Worm (Caenorhabditis elegans): ENCODE data around the gene T11G6.5.

The T11G6.5 gene

DNA sequence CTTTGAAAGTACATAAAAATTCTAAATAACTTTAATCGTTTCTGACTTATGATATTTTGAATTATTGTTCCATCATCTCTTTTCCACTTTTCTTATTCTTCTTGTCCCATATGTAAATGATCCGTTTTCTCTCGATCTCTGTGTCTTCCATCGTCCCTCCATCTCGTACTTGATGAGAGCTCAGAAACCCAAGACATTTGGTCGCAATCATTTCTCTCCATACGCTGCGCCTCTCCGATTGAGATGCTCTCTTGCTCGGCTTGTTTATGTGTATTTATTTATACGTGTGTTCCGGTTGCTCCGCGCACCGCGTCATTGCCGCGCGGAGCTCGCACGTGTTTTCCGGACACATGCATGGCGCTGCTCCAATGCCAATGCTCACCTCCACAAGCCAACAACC lies 31.2 kb downstream of the T11G6.5 start:
- TF ChIP-seq nhr-111 (GFP tag; optimal IDR thresholded peaks at IDR 0.05) (no peak), lin-38 (GFP tag; IDR thresholded peaks at IDR 0.05) (0 out of 2 replicates have a peak, but pooled peaks have one; percentile 12), madf-9 (GFP tag; conservative IDR thresholded peaks at IDR 0.05) (peak; percentile 64), ceh-82 (tag; optimal IDR thresholded peaks at IDR 0.05) (no peak), hlh-11 (tag; optimal IDR thresholded peaks at IDR 0.05) (peak; percentile 7), daf-12 (tag; optimal IDR thresholded peaks at IDR 0.05) (no peak), pha-4 (GFP tag; IDR thresholded peaks at IDR 0.05) (no peak), pha-4 (tag; optimal IDR thresholded peaks at IDR 0.05) (no peak), set-16 (GFP tag; IDR thresholded peaks at IDR 0.05) (peak; percentile 21; the same call in 1 of the 2 replicates), aha-1 (tag) (peak; percentile 76)

DNA sequence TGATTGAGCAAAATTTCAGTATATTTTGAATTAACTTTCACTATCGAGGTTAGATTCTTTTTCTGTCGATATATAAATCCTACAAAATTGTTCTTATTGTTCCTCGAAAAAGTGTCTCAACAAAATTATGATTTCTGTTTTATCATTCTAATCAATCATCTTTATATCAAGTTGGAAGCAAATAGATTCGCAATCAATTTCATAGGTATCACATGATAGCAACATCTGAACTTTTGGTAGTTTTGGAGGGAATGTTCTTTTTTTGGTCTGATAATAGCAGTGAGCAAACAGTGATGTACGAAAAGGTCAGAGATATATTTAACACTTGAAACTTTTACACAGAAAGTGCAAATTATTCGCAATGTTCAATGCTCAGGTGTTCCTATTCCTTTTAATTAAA lies 31.7 kb downstream of the T11G6.5 start:
- TF ChIP-seq egl-43 (GFP tag; IDR thresholded peaks at IDR 0.05) (no peak), ceh-20 (GFP tag; IDR thresholded peaks at IDR 0.05) (0 out of 2 replicates have a peak, but pooled peaks have one; percentile 51), rbr-2 (tag; optimal IDR thresholded peaks at IDR 0.05) (no peak), dve-1 (tag; optimal IDR thresholded peaks at IDR 0.05; ENCODE audit: insufficient read depth) (peak; percentile 84), daf-16 (GFP tag; optimal IDR thresholded peaks at IDR 0.05) (no peak), daf-16 (tag; optimal IDR thresholded peaks at IDR 0.05) (peak; percentile 60), dmd-6 (GFP tag; IDR thresholded peaks at IDR 0.05) (peak; percentile 75), mxl-3 (GFP tag; optimal IDR thresholded peaks at IDR 0.05) (peak; percentile 12), hlh-30 (tag; optimal IDR thresholded peaks at IDR 0.05; ENCODE audit: insufficient read depth) (peak; percentile 62), lin-38 (GFP tag; IDR thresholded peaks at IDR 0.05) (no peak), F26F4.8 (GFP tag; conservative IDR thresholded peaks at IDR 0.05) (no peak), tra-1 (GFP tag; IDR thresholded peaks at IDR 0.05) (0 out of 2 replicates have a peak, but pooled peaks have one; percentile 35), mep-1 (tag; optimal IDR thresholded peaks at IDR 0.05) (peak; percentile 5), php-3 (GFP tag; IDR thresholded peaks at IDR 0.05) (peak; percentile 91), pqm-1 (tag; optimal IDR thresholded peaks at IDR 0.05) (peak; percentile 92), nhr-28 (tag; optimal IDR thresholded peaks at IDR 0.05) (peak; percentile 78), hlh-11 (tag; optimal IDR thresholded peaks at IDR 0.05) (peak; percentile 52), ceh-44 (GFP tag; IDR thresholded peaks at IDR 0.05) (no peak), ces-1 (GFP tag; optimal IDR thresholded peaks at IDR 0.05) (no peak), aha-1 (tag) (peak; percentile 85), arid-1 (GFP tag; conservative IDR thresholded peaks at IDR 0.05) (0 out of 2 replicates have a peak, but pooled peaks have one; percentile 21), lsy-2 (tag; optimal IDR thresholded peaks at IDR 0.05) (peak in 1 of 2 experiments; percentile 26), nhr-41 (GFP tag; IDR thresholded peaks at IDR 0.05) (peak; percentile 44; the same call in 1 of the 2 replicates)

DNA sequence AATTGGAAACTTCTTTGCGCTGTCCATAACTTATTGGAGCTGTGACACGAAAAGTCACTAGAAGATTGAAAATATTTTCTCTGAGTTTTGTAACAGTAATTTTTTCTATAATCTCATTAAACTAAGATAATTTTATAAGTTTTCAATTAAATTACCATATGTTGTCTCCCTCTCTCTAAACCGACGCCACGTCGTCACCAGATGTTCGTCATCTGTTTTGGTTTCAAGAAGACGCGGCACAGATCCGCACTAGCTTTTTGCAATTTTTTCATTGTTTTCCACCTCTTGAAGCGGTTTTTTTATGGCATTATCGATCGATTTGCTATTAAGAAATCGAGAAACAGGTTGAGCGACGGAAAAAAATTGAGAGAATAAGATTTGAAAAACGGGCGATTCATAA lies 38.6 kb downstream of the T11G6.5 start:
- TF ChIP-seq aha-1 (tag) = peak; percentile 56
- no peak for TF ChIP-seq Y75B8A.6 (GFP tag; IDR thresholded peaks at IDR 0.05)
- no peak for TF ChIP-seq jun-1 (tag; optimal IDR thresholded peaks at IDR 0.05)

DNA sequence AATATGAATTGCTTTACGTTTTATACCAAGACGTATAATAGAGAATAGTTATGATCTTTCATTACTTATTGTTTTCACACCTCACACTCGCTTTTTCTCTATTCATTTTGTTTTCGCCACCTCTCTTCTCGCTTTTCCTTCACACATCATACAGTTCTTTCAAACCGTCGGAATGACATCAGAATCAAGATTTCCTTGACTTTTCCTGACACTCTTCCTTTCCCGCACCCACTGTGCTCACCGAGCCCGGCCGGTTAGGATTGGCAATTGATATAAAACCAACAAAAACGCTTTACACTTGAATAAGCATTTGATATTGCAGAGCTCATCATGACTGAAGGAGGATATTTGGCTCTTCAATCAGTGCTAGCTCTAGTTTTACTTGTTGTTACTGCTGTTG lies 43.2 kb downstream of the T11G6.5 start, which contains the start of gene zipt-2.1:
Gene zipt-2.1, plus strand, starts transcription at position 301 of the 400 bp plus-strand sequence.
- TF ChIP-seq saeg-2 (GFP tag; IDR thresholded peaks at IDR 0.05) (no peak), aha-1 (tag) (peak; percentile 67)

DNA sequence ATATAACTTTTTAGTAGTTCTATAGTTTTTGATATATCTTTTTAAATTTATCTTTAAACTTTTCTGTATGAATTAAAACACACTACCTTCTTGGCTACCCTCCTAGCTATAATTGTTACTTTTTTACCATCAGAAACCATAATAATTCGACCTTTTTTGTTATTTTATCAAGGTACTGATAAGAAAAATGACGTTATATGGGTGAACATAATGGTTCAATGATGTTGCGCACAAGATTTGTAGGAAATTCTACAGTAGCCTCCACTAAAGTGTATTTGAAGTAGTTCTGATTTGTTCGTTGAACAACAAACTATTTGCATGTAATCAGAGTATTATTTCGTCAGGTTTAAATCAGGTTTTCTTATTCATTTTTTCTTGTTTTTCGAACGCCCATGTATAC lies 44.0 kb downstream of the T11G6.5 start:
- TF ChIP-seq lim-7 (GFP tag; IDR thresholded peaks at IDR 0.05) (no peak), daf-16 (GFP tag; optimal IDR thresholded peaks at IDR 0.05) (no peak), daf-16 (tag; optimal IDR thresholded peaks at IDR 0.05) (peak; percentile 25), dmd-9 (GFP tag; IDR thresholded peaks at IDR 0.05) (no peak), vab-7 (GFP tag; IDR thresholded peaks at IDR 0.05) (no peak), nhr-28 (tag; optimal IDR thresholded peaks at IDR 0.05) (peak; percentile 74), attf-4 (tag; optimal IDR thresholded peaks at IDR 0.05) (no peak), dve-1 (tag; optimal IDR thresholded peaks at IDR 0.05; ENCODE audit: insufficient read depth) (peak; percentile 13), snpc-4 (tag; optimal IDR thresholded peaks at IDR 0.05) (no peak), gei-8 (GFP tag; optimal IDR thresholded peaks at IDR 0.05) (no peak), R02D3.7 (tag; optimal IDR thresholded peaks at IDR 0.05) (no peak), mdt-29 (GFP tag; IDR thresholded peaks at IDR 0.05) (no peak), daf-19 (GFP tag; conservative IDR thresholded peaks at IDR 0.05) (no peak), fos-1 (tag; optimal IDR thresholded peaks at IDR 0.05) (no peak), pqm-1 (tag; optimal IDR thresholded peaks at IDR 0.05) (peak; percentile 44), arid-1 (GFP tag; conservative IDR thresholded peaks at IDR 0.05) (no peak)
